Fruit fly (Drosophila melanogaster) whole organism, embryonic: ENCODE results near the gene sbr.

ENCODE experiments used
- CG1792 ChIP-seq: fragments of 200-800 bp; sonication (Bioruptor generic); optimal IDR thresholded peaks from 2 replicates; lab custom pipeline; 2016; ENCODE audit warnings: missing biosample characterization, missing genetic modification characterization
- CG2129 ChIP-seq: fragments of 200-800 bp; sonication (Bioruptor generic); IDR thresholded peaks from 2 replicates; pipeline ENCODE4 v1.3.6; 2022; ENCODE audit warnings: missing biosample characterization, missing genetic modification characterization; ENCODE audit not compliant: partially characterized antibody
- CG2875 ChIP-seq: fragments of 200-800 bp; sonication (Bioruptor generic); optimal IDR thresholded peaks from 2 replicates; lab custom pipeline; 2017; ENCODE audit warnings: missing biosample characterization, mild to moderate bottlenecking, missing genetic modification characterization, missing genetic modification reagents
- CG2889 ChIP-seq: fragments of 200-800 bp; sonication (Bioruptor generic); IDR thresholded peaks from 3 replicates; pipeline ENCODE4 v1.3.6; 2022; ENCODE audit warnings: missing biosample characterization, missing genetic modification characterization
- CG4617 ChIP-seq: fragments of 200-800 bp; sonication (Bioruptor generic); optimal IDR thresholded peaks from 3 replicates; lab custom pipeline; 2016; ENCODE audit warnings: missing biosample characterization, missing genetic modification characterization, borderline replicate concordance
- CG6254 ChIP-seq: fragments of 200-800 bp; sonication (Bioruptor generic); optimal IDR thresholded peaks from 3 replicates; lab custom pipeline; 2017; ENCODE audit warnings: mild to moderate bottlenecking, missing biosample characterization, missing genetic modification reagents, missing genetic modification characterization
- CG7357 ChIP-seq: fragments of 200-800 bp; sonication (Bioruptor generic); IDR thresholded peaks from 3 replicates; pipeline ENCODE4 v1.3.6; 2022; ENCODE audit warnings: missing biosample characterization, missing genetic modification characterization
- ap ChIP-seq: fragments of 200-800 bp; sonication (Bioruptor generic); IDR thresholded peaks from 2 replicates; pipeline ENCODE4 v1.3.6; 2022; ENCODE audit warnings: missing biosample characterization, missing genetic modification characterization
- gce ChIP-seq: fragments of 200-800 bp; sonication (Bioruptor generic); IDR thresholded peaks from 3 replicates; pipeline ENCODE4 v1.3.6; 2022; ENCODE audit warnings: missing biosample characterization, missing genetic modification characterization
- zen ChIP-seq: fragments of 200-800 bp; sonication (Bioruptor generic); optimal IDR thresholded peaks from 3 replicates; lab custom pipeline; 2018; ENCODE audit warnings: missing biosample characterization, mild to moderate bottlenecking, missing genetic modification characterization, moderate library complexity

dm6 chrX:10869045-10869444, 22.2 kb upstream of the sbr start, which contains the start of gene CG2157:
- TF ChIP-seq gce (GFP tag; lab: Robert Waterston, UW), result no peak
- TF ChIP-seq CG7357 (GFP tag; lab: Robert Waterston, UW), result no peak
- no peak for TF ChIP-seq CG2889 (GFP tag; lab: Robert Waterston, UW)
- TF ChIP-seq CG1792 (GFP tag; lab: Kevin White, UChicago), result no peak
- TF ChIP-seq zen (tag; lab: Kevin White, UChicago), result no peak
- TF ChIP-seq CG4617 (GFP tag; lab: Kevin White, UChicago), result no peak
- TF ChIP-seq CG2129, result no peak
- no peak for TF ChIP-seq CG2875
- no peak for TF ChIP-seq CG6254 (GFP tag; lab: Kevin White, UChicago)
- TF ChIP-seq ap (GFP tag; lab: Robert Waterston, UW), result no peak
